Fruit fly (Drosophila melanogaster): ENCODE data around the gene CG4271.

DNA sequence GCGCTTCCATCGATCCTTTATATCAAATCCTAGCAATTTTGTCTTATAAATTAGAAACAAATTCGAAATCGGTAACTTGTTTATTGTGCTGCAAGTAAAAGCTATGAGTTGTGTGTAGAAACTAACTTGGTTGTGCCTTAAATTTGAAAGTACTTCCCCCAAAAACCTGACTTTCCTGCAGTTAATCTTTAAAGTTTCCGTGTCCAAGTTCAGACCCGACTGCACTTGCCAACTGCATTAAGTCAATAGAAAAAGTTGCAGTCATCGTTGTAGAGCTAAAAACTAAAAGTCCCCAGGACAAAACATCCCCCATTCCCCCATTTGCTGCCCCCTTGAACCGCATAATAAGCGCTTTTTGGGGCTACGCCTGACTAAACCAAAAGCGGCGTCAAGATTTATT, 44.5 kb upstream of the CG4271 start, which contains the start of gene Tengl1:
- TF ChIP-seq CG8478 (optimal IDR thresholded peaks at IDR 0.05) (no peak), CTCF (optimal IDR thresholded peaks at IDR 0.05) (no peak)

All from S2 (cell line).